Fruit fly (Drosophila melanogaster): ENCODE data around the gene TwdlV.

dm6 chr3R:4220030-4220429 lies 34.5 kb upstream of the TwdlV start, which contains the start of gene CG31516:
- no peak for TF ChIP-seq CG8478 (optimal IDR thresholded peaks at IDR 0.05)
- no peak for TF ChIP-seq CTCF (optimal IDR thresholded peaks at IDR 0.05)
